Worm (Caenorhabditis elegans): ENCODE results near the gene ppm-2.

DNA sequence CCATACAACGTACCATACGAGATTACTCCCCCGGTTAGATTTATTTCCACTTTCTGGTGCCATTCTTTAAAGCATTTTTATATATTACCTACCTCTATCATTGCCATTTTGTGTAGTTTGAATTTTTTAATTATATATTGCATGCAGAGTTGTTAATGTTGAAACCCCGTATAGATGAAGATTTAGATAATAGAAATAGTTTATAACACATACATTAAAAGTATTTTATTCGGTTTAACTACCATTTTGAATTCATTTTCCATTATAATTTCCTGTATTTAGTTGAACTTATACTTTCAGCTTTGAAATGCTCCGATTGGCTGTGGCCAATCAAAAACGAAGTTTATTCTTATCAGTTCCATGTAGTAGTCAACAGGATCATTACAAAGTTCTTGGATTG is 47.5 kb downstream of the ppm-2 start, which contains the start of gene dnj-18:
- TF ChIP-seq him-1 (tag; optimal IDR thresholded peaks at IDR 0.05) (no peak), W03F9.2 (tag; optimal IDR thresholded peaks at IDR 0.05) (no peak), dao-5 (tag; optimal IDR thresholded peaks at IDR 0.05) (no peak)
